Worm (Caenorhabditis elegans) whole organism, mixed stage, embryonic: ENCODE data around the gene mtx-2.
A peak's percentile ranks its signal among the peaks of the same experiment; 100 is the strongest.

Experiments used
- bed-3 ChIP-seq: fragments of 200-800 bp; sonication (Bioruptor generic); optimal IDR thresholded peaks from 3 replicates; lab custom pipeline; 2018; ENCODE audit warnings: mild to moderate bottlenecking, missing genetic modification characterization, moderate library complexity, missing compliant biosample characterization
- blmp-1 ChIP-seq: fragments of 150-350 bp; optimal IDR thresholded peaks from 2 replicates; lab custom pipeline; 2014; ENCODE audit warnings: missing biosample characterization, missing genetic modification characterization
- ceh-43 ChIP-seq: fragments of 200-800 bp; sonication (Bioruptor generic); optimal IDR thresholded peaks from 2 replicates; lab custom pipeline; 2018; ENCODE audit warnings: mild to moderate bottlenecking, missing genetic modification characterization, moderate library complexity, missing compliant biosample characterization
- ceh-83 ChIP-seq: fragments of 200-800 bp; sonication (Bioruptor generic); optimal IDR thresholded peaks from 2 replicates; lab custom pipeline; 2018; ENCODE audit warnings: mild to moderate bottlenecking, missing genetic modification characterization, missing compliant biosample characterization
- ces-1 ChIP-seq: fragments of 150-350 bp; optimal IDR thresholded peaks from 2 replicates; lab custom pipeline; 2014; ENCODE audit warnings: missing biosample characterization, missing genetic modification reagents, missing genetic modification characterization
- cnd-1 ChIP-seq: fragments of 200-800 bp; sonication (Bioruptor generic); optimal IDR thresholded peaks from 2 replicates; lab custom pipeline; 2018; ENCODE audit warnings: mild to moderate bottlenecking, missing genetic modification characterization, missing compliant biosample characterization
- drap-1 ChIP-seq: fragments of 200-800 bp; sonication (Bioruptor generic); optimal IDR thresholded peaks from 3 replicates; lab custom pipeline; 2018; ENCODE audit warnings: mild to moderate bottlenecking, missing genetic modification characterization, missing compliant biosample characterization
- elt-1 ChIP-seq: sonication (generic microtip); optimal IDR thresholded peaks from 2 replicates; lab custom pipeline; 2017; ENCODE audit warnings: missing genetic modification characterization, mild to moderate bottlenecking, missing compliant biosample characterization, antibody characterized with exemption, moderate library complexity, borderline replicate concordance; ENCODE audit not compliant: insufficient read depth
- flh-1 ChIP-seq: fragments of 200-800 bp; sonication (Bioruptor generic); optimal IDR thresholded peaks from 2 replicates; lab custom pipeline; 2018; ENCODE audit warnings: mild to moderate bottlenecking, missing genetic modification characterization, moderate library complexity, missing compliant biosample characterization
- ham-2 ChIP-seq: fragments of 200-800 bp; sonication (Bioruptor generic); optimal IDR thresholded peaks from 2 replicates; lab custom pipeline; 2018; ENCODE audit warnings: mild to moderate bottlenecking, missing genetic modification characterization, missing compliant biosample characterization
- hlh-1 ChIP-seq: fragments of 150-350 bp; optimal IDR thresholded peaks from 2 replicates; lab custom pipeline; 2014; ENCODE audit warnings: missing biosample characterization, missing genetic modification reagents, missing genetic modification characterization
- lin-32 ChIP-seq: fragments of 200-800 bp; sonication (Bioruptor generic); optimal IDR thresholded peaks from 2 replicates; lab custom pipeline; 2018; ENCODE audit warnings: mild to moderate bottlenecking, missing genetic modification characterization, missing compliant biosample characterization
- lsy-2 ChIP-seq: fragments of 150-350 bp; optimal IDR thresholded peaks from 2 replicates; lab custom pipeline; 2014; ENCODE audit warnings: missing biosample characterization, missing genetic modification characterization
- mab-5 ChIP-seq: fragments of 150-350 bp; optimal IDR thresholded peaks from 2 replicates; lab custom pipeline; 2014; ENCODE audit warnings: missing biosample characterization, missing genetic modification characterization
- mls-2 ChIP-seq: sonication (generic microtip); optimal IDR thresholded peaks from 2 replicates; lab custom pipeline; 2016; ENCODE audit warnings: mild to moderate bottlenecking, missing genetic modification characterization, moderate library complexity, missing compliant biosample characterization
- nhr-2 ChIP-seq: fragments of 150-350 bp; optimal IDR thresholded peaks from 2 replicates; lab custom pipeline; 2014; ENCODE audit warnings: missing biosample characterization, missing genetic modification characterization
- nhr-237 ChIP-seq: fragments of 150-350 bp; optimal IDR thresholded peaks from 2 replicates; lab custom pipeline; 2014; ENCODE audit warnings: missing biosample characterization, missing genetic modification characterization
- nhr-28 ChIP-seq: fragments of 150-350 bp; optimal IDR thresholded peaks from 2 replicates; lab custom pipeline; 2014; ENCODE audit warnings: missing biosample characterization, missing genetic modification characterization
- nhr-76 ChIP-seq: sonication (generic microtip); optimal IDR thresholded peaks from 2 replicates; lab custom pipeline; 2017; ENCODE audit warnings: missing biosample characterization, missing genetic modification characterization
- pha-4 ChIP-seq: fragments of 150-350 bp; optimal IDR thresholded peaks from 2 replicates; lab custom pipeline; 2018; ENCODE audit warnings: missing biosample characterization, missing genetic modification reagents, missing genetic modification characterization
- sem-2 ChIP-seq: fragments of 200-800 bp; sonication (Bioruptor generic); optimal IDR thresholded peaks from 2 replicates; lab custom pipeline; 2018; ENCODE audit warnings: mild to moderate bottlenecking, missing genetic modification characterization, missing compliant biosample characterization
- snpc-4 ChIP-seq: fragments of 150-350 bp; optimal IDR thresholded peaks from 2 replicates; lab custom pipeline; 2014; ENCODE audit warnings: missing biosample characterization, missing genetic modification characterization
- sptf-1 ChIP-seq: sonication (generic microtip); optimal IDR thresholded peaks from 2 replicates; lab custom pipeline; 2017; ENCODE audit warnings: mild to moderate bottlenecking, missing genetic modification characterization, moderate library complexity, missing compliant biosample characterization
- tbx-8 ChIP-seq: fragments of 200-800 bp; sonication (Bioruptor generic); optimal IDR thresholded peaks from 2 replicates; lab custom pipeline; 2018; ENCODE audit warnings: mild to moderate bottlenecking, missing genetic modification characterization, moderate library complexity, missing compliant biosample characterization
- unc-120 ChIP-seq: sonication (generic microtip); optimal IDR thresholded peaks from 2 replicates; lab custom pipeline; 2017; ENCODE audit warnings: missing genetic modification characterization, missing compliant biosample characterization; ENCODE audit not compliant: poor library complexity, severe bottlenecking
- unc-39 ChIP-seq: fragments of 150-350 bp; optimal IDR thresholded peaks from 2 replicates; lab custom pipeline; 2014; ENCODE audit warnings: missing biosample characterization, missing genetic modification characterization
- unc-62 ChIP-seq: fragments of 150-350 bp; optimal IDR thresholded peaks from 2 replicates; lab custom pipeline; 2014; ENCODE audit warnings: missing biosample characterization, missing genetic modification reagents, missing genetic modification characterization
- zip-8 ChIP-seq: fragments of 150-350 bp; optimal IDR thresholded peaks from 2 replicates; lab custom pipeline; 2014; ENCODE audit warnings: missing biosample characterization, missing genetic modification characterization
- ztf-11 ChIP-seq: fragments of 150-350 bp; optimal IDR thresholded peaks from 2 replicates; lab custom pipeline; 2014; ENCODE audit warnings: missing biosample characterization, missing genetic modification characterization

Gene mtx-2

DNA sequence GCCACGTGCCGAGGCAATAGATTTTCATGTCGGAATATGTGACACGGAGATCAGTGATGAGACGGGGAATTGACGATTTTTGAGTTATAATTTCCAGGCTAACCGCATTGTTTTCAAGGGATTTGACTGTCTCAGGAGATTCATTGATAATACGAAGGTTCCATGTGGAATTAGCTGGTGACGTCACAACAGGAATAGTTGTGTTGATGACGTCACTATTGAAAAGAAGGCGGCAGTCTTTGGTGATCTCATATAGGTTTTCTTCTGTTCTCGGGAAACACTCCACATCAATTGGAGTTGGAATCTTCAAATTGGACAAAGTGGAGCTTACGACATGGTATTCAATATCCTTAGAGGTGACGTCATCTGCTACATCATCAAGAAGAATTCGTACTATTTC, 20.2 kb downstream of the mtx-2 start:
- TF ChIP-seq zip-8 (tag; lab: Kevin White, UChicago) = peak; percentile 96
- no peak for TF ChIP-seq hlh-1
- TF ChIP-seq unc-120 = no peak
- TF ChIP-seq elt-1 (tag; lab: Kevin White, UChicago) = no peak
- no peak for TF ChIP-seq cnd-1 (tag; lab: Kevin White, UChicago)
- no peak for TF ChIP-seq ceh-43
- TF ChIP-seq blmp-1 = no peak

DNA sequence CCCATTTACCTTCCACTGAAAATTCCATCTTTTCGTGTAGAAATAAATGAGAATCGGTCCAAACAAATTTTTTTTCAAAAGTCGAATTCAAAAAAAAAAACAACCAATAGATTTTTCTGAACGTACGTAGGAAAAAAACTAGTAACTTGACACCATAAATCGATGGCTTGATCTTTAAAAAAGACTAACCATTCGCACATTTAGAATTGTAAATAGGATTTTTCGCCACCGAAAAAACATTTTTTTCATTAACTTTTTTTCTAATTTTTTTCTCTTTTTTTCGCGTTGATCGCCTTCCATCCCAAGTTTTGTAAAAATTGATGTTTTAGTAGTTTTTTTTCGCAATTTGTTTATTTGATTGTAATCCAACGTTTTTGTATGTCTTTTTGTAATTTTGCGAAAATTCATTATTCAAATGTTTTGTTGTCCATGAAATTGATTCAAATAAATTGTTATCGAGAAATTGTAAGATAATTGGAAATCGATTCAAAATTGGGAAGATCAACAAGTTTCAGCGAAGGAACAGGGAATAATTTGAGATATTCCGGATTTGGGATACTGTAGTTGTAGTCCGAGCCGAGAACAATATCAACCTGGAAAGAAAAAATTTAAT, 25.7 kb downstream of the mtx-2 start:
- no peak for TF ChIP-seq hlh-1
- TF ChIP-seq ham-2 (GFP tag; lab: Kevin White, UChicago) = no peak
- TF ChIP-seq ces-1 (GFP tag; lab: Kevin White, UChicago) = peak; percentile 33
- TF ChIP-seq nhr-28 (tag; lab: Kevin White, UChicago) = no peak
- TF ChIP-seq flh-1 (GFP tag; lab: Kevin White, UChicago) = no peak
- TF ChIP-seq ceh-83 (GFP tag; lab: Kevin White, UChicago) = peak; percentile 18

DNA sequence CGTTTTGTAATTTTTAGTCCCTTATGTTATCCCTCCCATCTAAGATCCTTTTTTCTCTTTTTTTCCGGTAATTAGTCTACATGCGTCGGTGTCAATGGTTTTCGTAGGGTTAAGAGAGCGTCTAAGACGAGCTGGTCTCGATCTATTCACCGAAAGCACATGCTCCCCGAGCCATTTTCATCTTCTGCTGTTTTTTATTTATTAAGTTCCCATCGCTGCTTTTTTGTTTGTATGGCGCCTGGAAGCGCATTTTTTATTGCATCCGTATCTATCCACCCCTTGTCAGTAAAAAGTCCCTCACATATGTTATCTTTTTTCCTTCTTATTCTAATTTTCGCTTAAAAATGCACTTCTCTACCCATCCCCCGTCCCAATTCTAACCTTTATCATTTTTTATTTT, 26.6 kb downstream of the mtx-2 start:
- TF ChIP-seq bed-3 (GFP tag; lab: Kevin White, UChicago) (no peak), snpc-4 (no peak), lsy-2 (tag; lab: Kevin White, UChicago) (no peak), blmp-1 (no peak), mls-2 (tag; lab: Kevin White, UChicago) (no peak), zip-8 (tag; lab: Kevin White, UChicago) (no peak), ztf-11 (tag; lab: Kevin White, UChicago) (no peak), sptf-1 (no peak), nhr-237 (no peak), ceh-83 (GFP tag; lab: Kevin White, UChicago) (no peak), pha-4 (no peak), lin-32 (GFP tag; lab: Kevin White, UChicago) (no peak)
- TF ChIP-seq, all 35 proteins: peak for 0

DNA sequence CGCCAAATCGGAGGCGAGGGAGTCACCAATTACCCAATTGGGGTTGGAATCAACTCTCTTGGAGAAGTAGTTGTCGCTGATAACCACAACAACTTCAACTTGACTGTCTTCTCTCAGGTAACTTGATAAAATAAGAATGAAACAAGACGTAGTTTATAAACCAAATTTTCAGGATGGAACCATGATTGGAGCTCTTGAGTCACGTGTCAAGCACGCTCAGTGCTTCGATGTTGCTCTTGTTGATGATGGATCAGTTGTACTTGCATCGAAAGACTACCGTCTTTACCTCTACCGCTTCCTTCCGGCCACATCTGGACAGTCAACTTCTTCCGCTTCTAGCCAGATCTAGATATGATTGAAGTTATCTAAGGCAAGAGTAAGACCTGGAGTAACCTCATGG, 27.4 kb downstream of the mtx-2 start:
- no peak for TF ChIP-seq ham-2 (GFP tag; lab: Kevin White, UChicago)
- no peak for TF ChIP-seq mls-2 (tag; lab: Kevin White, UChicago)
- no peak for TF ChIP-seq elt-1 (tag; lab: Kevin White, UChicago)
- no peak for TF ChIP-seq nhr-76 (tag; lab: Kevin White, UChicago)
- TF ChIP-seq pha-4 = no peak
- TF ChIP-seq nhr-28 (tag; lab: Kevin White, UChicago) = no peak
- no peak for TF ChIP-seq nhr-237
- no peak for TF ChIP-seq snpc-4
- TF ChIP-seq ztf-11 (tag; lab: Kevin White, UChicago) = no peak
- TF ChIP-seq ceh-83 (GFP tag; lab: Kevin White, UChicago) = no peak

DNA sequence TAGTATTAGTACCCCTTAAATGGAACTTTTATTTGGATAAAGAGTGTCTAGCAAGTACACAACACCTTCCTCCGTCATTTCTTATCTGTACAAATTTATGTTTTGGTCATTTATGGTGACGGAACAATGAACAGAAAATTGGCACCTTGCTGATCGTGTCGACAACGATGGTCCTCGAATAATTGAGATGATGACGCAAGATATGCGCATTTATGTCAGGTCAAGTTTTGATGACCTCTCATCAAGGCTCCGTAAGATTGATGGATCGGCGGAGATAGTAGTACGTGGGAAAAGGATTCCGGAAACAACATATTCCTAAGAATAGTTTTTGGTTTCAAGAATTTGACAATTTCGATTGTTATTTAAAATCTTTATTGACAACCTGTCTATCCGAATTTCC, 29.3 kb downstream of the mtx-2 start:
- TF ChIP-seq nhr-2 (tag; lab: Kevin White, UChicago) (peak; percentile 97), sem-2 (GFP tag; lab: Kevin White, UChicago) (no peak), nhr-28 (tag; lab: Kevin White, UChicago) (no peak), mls-2 (tag; lab: Kevin White, UChicago) (no peak), tbx-8 (GFP tag; lab: Kevin White, UChicago) (no peak), zip-8 (tag; lab: Kevin White, UChicago) (peak; percentile 66), unc-62 (GFP tag; lab: Kevin White, UChicago) (peak; percentile 94), nhr-76 (tag; lab: Kevin White, UChicago) (no peak), snpc-4 (no peak), lsy-2 (tag; lab: Kevin White, UChicago) (no peak), ztf-11 (tag; lab: Kevin White, UChicago) (no peak), unc-39 (tag; lab: Kevin White, UChicago) (no peak), elt-1 (tag; lab: Kevin White, UChicago) (peak; percentile 87), pha-4 (no peak), mab-5 (tag; lab: Kevin White, UChicago) (no peak), ham-2 (GFP tag; lab: Kevin White, UChicago) (no peak), ceh-43 (no peak), drap-1 (GFP tag; lab: Kevin White, UChicago) (no peak), cnd-1 (tag; lab: Kevin White, UChicago) (no peak)
